Worm (Caenorhabditis elegans): Measurements from ENCODE around the gene C40H1.3.

- TF ChIP-seq unc-39 (tag; optimal IDR thresholded peaks at IDR 0.05) (no peak), gei-8 (GFP tag; optimal IDR thresholded peaks at IDR 0.05) (no peak), daf-8 (GFP tag; IDR thresholded peaks at IDR 0.05) (no peak), lir-3 (tag; optimal IDR thresholded peaks at IDR 0.05) (no peak), ama-1 (optimal IDR thresholded peaks at IDR 0.05) (no peak), lin-39 (tag; optimal IDR thresholded peaks at IDR 0.05) (no peak), zag-1 (tag; optimal IDR thresholded peaks at IDR 0.05) (no peak), dpl-1 (GFP tag; optimal IDR thresholded peaks at IDR 0.05) (no peak), R02D3.7 (tag; optimal IDR thresholded peaks at IDR 0.05) (no peak), vab-7 (GFP tag; IDR thresholded peaks at IDR 0.05) (no peak), nhr-237 (tag; optimal IDR thresholded peaks at IDR 0.05) (no peak), nhr-102 (tag; optimal IDR thresholded peaks at IDR 0.05) (no peak), ceh-82 (tag; optimal IDR thresholded peaks at IDR 0.05) (no peak), fkh-10 (GFP tag; optimal IDR thresholded peaks at IDR 0.05) (no peak)
Observed at ce11 chrIII:9335076-9335475, 5.9 kb upstream of the C40H1.3 start.
